Worm (Caenorhabditis elegans): ENCODE measurements around the gene sgt-1.
"Not testable (repeated sequence)": the region's sequence is repeated elsewhere in the genome, so short reads cannot be mapped to it uniquely, and the experiment has no call there.

sgt-1 gene

ce11 chrII:4904277-4904676 lies 681 bp upstream of the sgt-1 start:
- TF ChIP-seq nhr-237 (tag; optimal IDR thresholded peaks at IDR 0.05), result peak; percentile 40
- peak; percentile 70 for TF ChIP-seq pha-4 (tag; optimal IDR thresholded peaks at IDR 0.05)
- peak; percentile 56 for TF ChIP-seq lsy-2 (tag; optimal IDR thresholded peaks at IDR 0.05)
- peak; percentile 84 for TF ChIP-seq hlh-1 (tag; optimal IDR thresholded peaks at IDR 0.05)
- TF ChIP-seq flh-1 (GFP tag; optimal IDR thresholded peaks at IDR 0.05), result no peak
- TF ChIP-seq unc-62 (GFP tag; optimal IDR thresholded peaks at IDR 0.05), result peak; percentile 97
- peak; percentile 34 for TF ChIP-seq unc-120 (tag; optimal IDR thresholded peaks at IDR 0.05; ENCODE audit: poor library complexity, severe bottlenecking)
- peak; percentile 50 for TF ChIP-seq ham-2 (GFP tag; optimal IDR thresholded peaks at IDR 0.05)
- TF ChIP-seq mep-1 (tag; optimal IDR thresholded peaks at IDR 0.05), result peak; percentile 41
- no peak for TF ChIP-seq nhr-28 (tag; optimal IDR thresholded peaks at IDR 0.05)
- TF ChIP-seq ces-1 (GFP tag; optimal IDR thresholded peaks at IDR 0.05), result peak; percentile 93

- TF ChIP-seq ceh-39 (tag; optimal IDR thresholded peaks at IDR 0.05), result peak; percentile 75
- TF ChIP-seq mls-2 (tag; optimal IDR thresholded peaks at IDR 0.05), result no peak
- peak; percentile 29 for TF ChIP-seq ces-1 (GFP tag; optimal IDR thresholded peaks at IDR 0.05)
- peak; percentile 46 for TF ChIP-seq mep-1 (tag; optimal IDR thresholded peaks at IDR 0.05)
- TF ChIP-seq nhr-2 (tag; optimal IDR thresholded peaks at IDR 0.05), result no peak
- TF ChIP-seq lsy-2 (tag; optimal IDR thresholded peaks at IDR 0.05), result peak; percentile 37
- no peak for TF ChIP-seq cnd-1 (tag; optimal IDR thresholded peaks at IDR 0.05)
Observed at ce11 chrII:4902035-4902434, 1.6 kb downstream of the sgt-1 start, which contains the start of gene R05F9.9. R05F9.9 (minus strand) TSS chrII:4902100.

- not testable (repeated sequence) for TF ChIP-seq nhr-2 (tag; optimal IDR thresholded peaks at IDR 0.05); cnd-1 (tag; optimal IDR thresholded peaks at IDR 0.05); unc-62 (GFP tag; optimal IDR thresholded peaks at IDR 0.05)
Observed at ce11 chrII:4898529-4898928, 5.1 kb downstream of the sgt-1 start, which contains the start of gene msp-32. msp-32 (plus strand) TSS chrII:4898829.

ce11 chrII:4892594-4892993 lies 11.0 kb downstream of the sgt-1 start, which contains the start of gene msp-33:
msp-33 (minus strand) TSS chrII:4892694.
- no peak for TF ChIP-seq mab-5 (tag; optimal IDR thresholded peaks at IDR 0.05)
- TF ChIP-seq ztf-11 (tag; optimal IDR thresholded peaks at IDR 0.05), result no peak
- no peak for TF ChIP-seq blmp-1 (tag; optimal IDR thresholded peaks at IDR 0.05)
- TF ChIP-seq pha-4 (tag; optimal IDR thresholded peaks at IDR 0.05), result no peak
- no peak for TF ChIP-seq nhr-12 (tag; optimal IDR thresholded peaks at IDR 0.05)
- no peak for TF ChIP-seq lin-32 (GFP tag; optimal IDR thresholded peaks at IDR 0.05)
- TF ChIP-seq sptf-1 (tag; optimal IDR thresholded peaks at IDR 0.05), result no peak
- TF ChIP-seq lin-13 (tag; optimal IDR thresholded peaks at IDR 0.05), result no peak
- no peak for TF ChIP-seq M03D4.4 (tag; optimal IDR thresholded peaks at IDR 0.05)
- TF ChIP-seq ham-2 (GFP tag; optimal IDR thresholded peaks at IDR 0.05), result no peak
- TF ChIP-seq cnd-1 (tag; optimal IDR thresholded peaks at IDR 0.05), result no peak
- no peak for TF ChIP-seq mls-2 (tag; optimal IDR thresholded peaks at IDR 0.05)
- TF ChIP-seq ces-1 (GFP tag; optimal IDR thresholded peaks at IDR 0.05), result no peak
- no peak for TF ChIP-seq mep-1 (tag; optimal IDR thresholded peaks at IDR 0.05)
- no peak for TF ChIP-seq nhr-76 (tag; optimal IDR thresholded peaks at IDR 0.05)
- TF ChIP-seq zip-8 (tag; optimal IDR thresholded peaks at IDR 0.05), result no peak
- no peak for TF ChIP-seq unc-120 (tag; optimal IDR thresholded peaks at IDR 0.05; ENCODE audit: poor library complexity, severe bottlenecking)
- TF ChIP-seq elt-3 (tag; optimal IDR thresholded peaks at IDR 0.05), result no peak
- no peak for TF ChIP-seq ceh-43 (GFP tag; optimal IDR thresholded peaks at IDR 0.05)
- no peak for TF ChIP-seq bed-3 (GFP tag; optimal IDR thresholded peaks at IDR 0.05)

ce11 chrII:4891012-4891775 lies 12.4 kb downstream of the sgt-1 start, which contains the start of gene gst-9:
gst-9 (plus strand) TSS chrII:4891585.
- TF ChIP-seq mep-1 (tag; optimal IDR thresholded peaks at IDR 0.05), result no peak
